Worm (Caenorhabditis elegans): ENCODE results near the gene F40F8.11.
"Not testable (repeated sequence)": the region's sequence is repeated elsewhere in the genome, so short reads cannot be mapped to it uniquely, and the experiment has no call there.

The F40F8.11 gene

ce11 chrII:11126312-11127000, 5.9 kb downstream of the F40F8.11 start, which contains the start of the genes rps-9 and lsm-1 (continued):
- no peak for TF ChIP-seq nhr-12 (tag; optimal IDR thresholded peaks at IDR 0.05)
- peak; percentile 93 for TF ChIP-seq nfya-1 (tag; optimal IDR thresholded peaks at IDR 0.05; ENCODE audit: insufficient read depth)
- no peak for TF ChIP-seq elt-1 (tag; optimal IDR thresholded peaks at IDR 0.05)
- TF ChIP-seq pha-4 (tag; optimal IDR thresholded peaks at IDR 0.05), result peak; percentile 84
- TF ChIP-seq nhr-11 (tag; optimal IDR thresholded peaks at IDR 0.05), result no peak
- peak; percentile 28 for TF ChIP-seq pqm-1 (tag; optimal IDR thresholded peaks at IDR 0.05)
- TF ChIP-seq nhr-25 (tag; optimal IDR thresholded peaks at IDR 0.05), result peak; percentile 65

- TF ChIP-seq ceh-16 (tag; optimal IDR thresholded peaks at IDR 0.05) (no peak), lin-39 (tag; optimal IDR thresholded peaks at IDR 0.05) (no peak), nfya-1 (tag; optimal IDR thresholded peaks at IDR 0.05; ENCODE audit: insufficient read depth) (no peak), mml-1 (tag; optimal IDR thresholded peaks at IDR 0.05) (no peak), nhr-76 (tag; optimal IDR thresholded peaks at IDR 0.05) (no peak), mdl-1 (tag; optimal IDR thresholded peaks at IDR 0.05) (no peak), R02D3.7 (tag; optimal IDR thresholded peaks at IDR 0.05) (no peak), hmg-11 (tag; optimal IDR thresholded peaks at IDR 0.05) (no peak), nhr-237 (tag; optimal IDR thresholded peaks at IDR 0.05) (no peak), nhr-28 (tag; optimal IDR thresholded peaks at IDR 0.05) (no peak)
Measured at ce11 chrII:11125059-11125594, 7.3 kb downstream of the F40F8.11 start.

- not testable (repeated sequence) for TF ChIP-seq fkh-2, daf-12, lsy-12 (tag; optimal IDR thresholded peaks at IDR 0.05)
Measured at ce11 chrII:11121800-11122199, 10.6 kb downstream of the F40F8.11 start, which contains the start of gene W10C6.2. Gene W10C6.2, minus strand, starts transcription at chrII:11121900.

- TF ChIP-seq skn-1 (tag; optimal IDR thresholded peaks at IDR 0.05) (no peak), ztf-4 (tag; optimal IDR thresholded peaks at IDR 0.05) (no peak), sea-2 (GFP tag; optimal IDR thresholded peaks at IDR 0.05) (no peak), ceh-82 (tag; optimal IDR thresholded peaks at IDR 0.05) (no peak), eor-1 (tag; optimal IDR thresholded peaks at IDR 0.05) (no peak), pha-4 (tag; optimal IDR thresholded peaks at IDR 0.05) (no peak), elt-3 (tag; optimal IDR thresholded peaks at IDR 0.05) (no peak), unc-39 (tag; optimal IDR thresholded peaks at IDR 0.05) (no peak), nfya-1 (tag; optimal IDR thresholded peaks at IDR 0.05; ENCODE audit: insufficient read depth) (no peak), ceh-16 (tag; optimal IDR thresholded peaks at IDR 0.05) (no peak), nhr-11 (tag; optimal IDR thresholded peaks at IDR 0.05) (no peak), nhr-25 (tag; optimal IDR thresholded peaks at IDR 0.05) (no peak), unc-62 (GFP tag; optimal IDR thresholded peaks at IDR 0.05) (no peak), lsy-12 (tag; optimal IDR thresholded peaks at IDR 0.05) (no peak), R02D3.7 (tag; optimal IDR thresholded peaks at IDR 0.05) (no peak), mml-1 (tag; optimal IDR thresholded peaks at IDR 0.05) (no peak), ama-1 (optimal IDR thresholded peaks at IDR 0.05) (no peak), ZK546.5 (tag; optimal IDR thresholded peaks at IDR 0.05) (no peak), egl-5 (tag; optimal IDR thresholded peaks at IDR 0.05) (no peak)
Measured at ce11 chrII:11112419-11112818, 20.0 kb downstream of the F40F8.11 start, which contains the start of gene mat-2. Gene mat-2, plus strand, starts transcription at chrII:11112719.

- TF ChIP-seq unc-62 (GFP tag; optimal IDR thresholded peaks at IDR 0.05), result no peak
Measured at ce11 chrII:11111107-11111506, 21.3 kb downstream of the F40F8.11 start, which contains the start of gene glb-4. Gene glb-4, minus strand, starts transcription at chrII:11111207.

ce11 chrII:11110419-11110818, 22.0 kb downstream of the F40F8.11 start:
- TF ChIP-seq daf-12 (tag; optimal IDR thresholded peaks at IDR 0.05) (no peak), nhr-237 (tag; optimal IDR thresholded peaks at IDR 0.05) (no peak)
